ENCODE assay signal across 4 fruit fly cellular contexts in genomic region chr3L:9032871-9033270, dm6.
TF ChIP-seq lines count a peak whose summit lies in the region.

No protein-coding gene starts in this region.

- no peak for TF ChIP-seq CTCF in whole organism, embryonic (GFP tag; optimal IDR thresholded peaks at IDR 0.05; lab: Kevin White, UChicago)

TF ChIP-seq in whole organism, embryonic, 481 proteins besides CTCF, POLR2A, EP300 and RAD21 (continues in another document):
- TF ChIP-seq dmrt99B (tag; optimal IDR thresholded peaks at IDR 0.05; lab: Kevin White, UChicago) (peak; percentile 28), lola (GFP tag; optimal IDR thresholded peaks at IDR 0.05; lab: Kevin White, UChicago) (peak in 1 of 3 experiments; percentile 45), Ets65A (GFP tag; lab: Kevin White, UChicago) (no peak), CG6654 (GFP tag; optimal IDR thresholded peaks at IDR 0.05; lab: Kevin White, UChicago) (peak; percentile 0), eve (GFP tag; optimal IDR thresholded peaks at IDR 0.05; lab: Kevin White, UChicago) (peak in 1 of 2 experiments; percentile 56), hth (optimal IDR thresholded peaks at IDR 0.05; lab: Kevin White, UChicago) (no peak), wor (GFP tag; IDR thresholded peaks at IDR 0.05; lab: Robert Waterston, UW) (no peak), CG15011 (GFP tag; optimal IDR thresholded peaks at IDR 0.05; lab: Kevin White, UChicago) (no peak), Kr (GFP tag; optimal IDR thresholded peaks at IDR 0.05; lab: Kevin White, UChicago) (no peak), CG10274 (GFP tag; optimal IDR thresholded peaks at IDR 0.05; lab: Kevin White, UChicago) (no peak), Abd-B (GFP tag; optimal IDR thresholded peaks at IDR 0.05; lab: Kevin White, UChicago) (no peak), D (optimal IDR thresholded peaks at IDR 0.05; lab: Kevin White, UChicago) (no peak), D (GFP tag; optimal IDR thresholded peaks at IDR 0.05; lab: Kevin White, UChicago) (peak; percentile 40), Dbx (GFP tag; IDR thresholded peaks at IDR 0.05; lab: Robert Waterston, UW) (no peak), Sox100B (GFP tag; optimal IDR thresholded peaks at IDR 0.05; lab: Kevin White, UChicago) (peak; percentile 29), CG17359 (tag; optimal IDR thresholded peaks at IDR 0.05; lab: Kevin White, UChicago) (peak; percentile 32), insv (GFP tag; optimal IDR thresholded peaks at IDR 0.05; lab: Kevin White, UChicago) (no peak), Ssrp (tag; optimal IDR thresholded peaks at IDR 0.05; lab: Kevin White, UChicago) (peak; percentile 33), dmrt11E (tag; optimal IDR thresholded peaks at IDR 0.05; lab: Kevin White, UChicago) (peak; percentile 58), CG18262 (tag; optimal IDR thresholded peaks at IDR 0.05; lab: Kevin White, UChicago) (peak; percentile 28), Ptx1 (GFP tag; IDR thresholded peaks at IDR 0.05; lab: Robert Waterston, UW) (peak; percentile 31; the same call in 1 of the 2 replicates), sc (optimal IDR thresholded peaks at IDR 0.05; lab: Kevin White, UChicago) (no peak), sc (GFP tag; optimal IDR thresholded peaks at IDR 0.05; lab: Kevin White, UChicago) (peak; percentile 34)

TF ChIP-seq in whole organism, prepupa, 60 proteins besides CTCF, POLR2A, EP300 and RAD21:
- TF ChIP-seq CG6854 (GFP tag; optimal IDR thresholded peaks at IDR 0.05; lab: Kevin White, UChicago) (no peak), fd85E (GFP tag; optimal IDR thresholded peaks at IDR 0.05; lab: Kevin White, UChicago) (no peak), CG1621 (tag; optimal IDR thresholded peaks at IDR 0.05; lab: Kevin White, UChicago) (no peak), Hr4 (GFP tag; optimal IDR thresholded peaks at IDR 0.05; lab: Kevin White, UChicago) (no peak), salr (GFP tag; optimal IDR thresholded peaks at IDR 0.05; lab: Kevin White, UChicago) (no peak), CG10631 (GFP tag; optimal IDR thresholded peaks at IDR 0.05; lab: Kevin White, UChicago) (no peak), CG6808 (GFP tag; optimal IDR thresholded peaks at IDR 0.05; lab: Kevin White, UChicago) (no peak), CG3919 (GFP tag; optimal IDR thresholded peaks at IDR 0.05; lab: Kevin White, UChicago) (no peak), fd59A (GFP tag; optimal IDR thresholded peaks at IDR 0.05; lab: Kevin White, UChicago) (no peak), Met (GFP tag; optimal IDR thresholded peaks at IDR 0.05; lab: Kevin White, UChicago) (peak; percentile 38), svp (GFP tag; lab: Kevin White, UChicago) (peak; percentile 46), Smox (GFP tag; optimal IDR thresholded peaks at IDR 0.05; lab: Kevin White, UChicago) (peak; percentile 20), Eip78C (GFP tag; lab: Kevin White, UChicago) (peak; percentile 34), CG10669 (GFP tag; optimal IDR thresholded peaks at IDR 0.05; lab: Kevin White, UChicago) (no peak), CG8119 (GFP tag; IDR thresholded peaks at IDR 0.05; lab: Robert Waterston, UW) (0 out of 3 replicates have a peak, but pooled peaks have one; percentile 26), topi (GFP tag; optimal IDR thresholded peaks at IDR 0.05; lab: Kevin White, UChicago) (peak; percentile 23), esn (GFP tag; optimal IDR thresholded peaks at IDR 0.05; lab: Kevin White, UChicago) (peak; percentile 17), CG31627 (GFP tag; optimal IDR thresholded peaks at IDR 0.05; lab: Kevin White, UChicago) (peak; percentile 5), dac (GFP tag; optimal IDR thresholded peaks at IDR 0.05; lab: Kevin White, UChicago) (no peak), Lpt (GFP tag; optimal IDR thresholded peaks at IDR 0.05; lab: Kevin White, UChicago) (no peak), lz (GFP tag; optimal IDR thresholded peaks at IDR 0.05; lab: Kevin White, UChicago) (no peak), eg (GFP tag; IDR thresholded peaks at IDR 0.05; lab: Robert Waterston, UW) (no peak)

TF ChIP-seq in whole organism, pupa, 21 proteins besides CTCF, POLR2A, EP300 and RAD21:
- no peak for TF ChIP-seq CG10348 (GFP tag; IDR thresholded peaks at IDR 0.05; lab: Robert Waterston, UW)
- peak; percentile 0 for TF ChIP-seq CG14655 (GFP tag; optimal IDR thresholded peaks at IDR 0.05; lab: Kevin White, UChicago)
- peak; percentile 34 for TF ChIP-seq CG8159 (tag; optimal IDR thresholded peaks at IDR 0.05; lab: Kevin White, UChicago)
- no peak for TF ChIP-seq Pif1B (GFP tag; optimal IDR thresholded peaks at IDR 0.05; lab: Kevin White, UChicago)
- peak; percentile 8 for TF ChIP-seq CG15710 (tag; optimal IDR thresholded peaks at IDR 0.05; lab: Kevin White, UChicago)
- TF ChIP-seq CG17806 (tag; optimal IDR thresholded peaks at IDR 0.05; lab: Kevin White, UChicago) = peak; percentile 8
- no peak for TF ChIP-seq rn (GFP tag; IDR thresholded peaks at IDR 0.05; lab: Robert Waterston, UW)
- TF ChIP-seq CG9948 (tag; optimal IDR thresholded peaks at IDR 0.05; lab: Kevin White, UChicago) = peak; percentile 22

TF ChIP-seq in whole organism, wandering third instar larva, 38 proteins besides CTCF, POLR2A, EP300 and RAD21:
- TF ChIP-seq fru (GFP tag; optimal IDR thresholded peaks at IDR 0.05; lab: Kevin White, UChicago) (peak; percentile 11), ey (GFP tag; optimal IDR thresholded peaks at IDR 0.05; lab: Kevin White, UChicago) (peak; percentile 8), HLH106 (tag; optimal IDR thresholded peaks at IDR 0.05; lab: Kevin White, UChicago) (peak; percentile 2), h (GFP tag; optimal IDR thresholded peaks at IDR 0.05; lab: Kevin White, UChicago) (peak; percentile 30), Sp1 (GFP tag; optimal IDR thresholded peaks at IDR 0.05; lab: Kevin White, UChicago) (peak; percentile 29), foxo (GFP tag; optimal IDR thresholded peaks at IDR 0.05; lab: Kevin White, UChicago) (no peak), rgr (GFP tag; optimal IDR thresholded peaks at IDR 0.05; lab: Kevin White, UChicago) (peak; percentile 25), OdsH (GFP tag; optimal IDR thresholded peaks at IDR 0.05; lab: Kevin White, UChicago) (peak; percentile 6), sage (GFP tag; optimal IDR thresholded peaks at IDR 0.05; lab: Kevin White, UChicago) (no peak), CG32264 (GFP tag; optimal IDR thresholded peaks at IDR 0.05; lab: Kevin White, UChicago) (no peak), Myc (optimal IDR thresholded peaks at IDR 0.05; lab: Kevin White, UChicago) (peak; percentile 30)

Comparison
In these comparisons a context has a peak if more than half of its experiments do, and no peak if none do; other contexts are left out.
1. Of the 7 proteins assayed by ChIP-seq in both whole organism, embryonic and whole organism, prepupa: peak only in whole organism, embryonic: Blimp-1 and Sox102F; only in whole organism, prepupa: none; in both: none; in neither: 5.